Worm (Caenorhabditis elegans): Measurements from ENCODE around the gene F38B7.2.

ce11 chrV:11543564-11543963 is at the start of gene F38B7.2:
- TF ChIP-seq skn-1 (tag; optimal IDR thresholded peaks at IDR 0.05) (no peak), ceh-82 (tag; optimal IDR thresholded peaks at IDR 0.05) (no peak), elt-3 (tag; optimal IDR thresholded peaks at IDR 0.05) (peak in 4 of 6 experiments; percentile 25 to 48 (median 42))
